Worm (Caenorhabditis elegans) whole organism, mixed stage, embryonic: Measurements from ENCODE around the gene F22F1.3.

ENCODE experiments used
- M03D4.4 ChIP-seq: sonication (generic microtip); optimal IDR thresholded peaks from 2 replicates; lab custom pipeline; 2017; ENCODE audit warnings: mild to moderate bottlenecking, missing genetic modification characterization, missing compliant biosample characterization
- bed-3 ChIP-seq: fragments of 200-800 bp; sonication (Bioruptor generic); optimal IDR thresholded peaks from 3 replicates; lab custom pipeline; 2018; ENCODE audit warnings: mild to moderate bottlenecking, missing genetic modification characterization, moderate library complexity, missing compliant biosample characterization
- blmp-1 ChIP-seq: fragments of 150-350 bp; optimal IDR thresholded peaks from 2 replicates; lab custom pipeline; 2014; ENCODE audit warnings: missing biosample characterization, missing genetic modification characterization
- ceh-39 ChIP-seq: fragments of 150-350 bp; optimal IDR thresholded peaks from 2 replicates; lab custom pipeline; 2014; ENCODE audit warnings: missing biosample characterization, missing genetic modification characterization
- ceh-43 ChIP-seq: fragments of 200-800 bp; sonication (Bioruptor generic); optimal IDR thresholded peaks from 2 replicates; lab custom pipeline; 2018; ENCODE audit warnings: mild to moderate bottlenecking, missing genetic modification characterization, moderate library complexity, missing compliant biosample characterization
- ceh-83 ChIP-seq: fragments of 200-800 bp; sonication (Bioruptor generic); optimal IDR thresholded peaks from 2 replicates; lab custom pipeline; 2018; ENCODE audit warnings: mild to moderate bottlenecking, missing genetic modification characterization, missing compliant biosample characterization
- ces-1 ChIP-seq: fragments of 150-350 bp; optimal IDR thresholded peaks from 2 replicates; lab custom pipeline; 2014; ENCODE audit warnings: missing biosample characterization, missing genetic modification reagents, missing genetic modification characterization
- cnd-1 ChIP-seq: fragments of 200-800 bp; sonication (Bioruptor generic); optimal IDR thresholded peaks from 2 replicates; lab custom pipeline; 2018; ENCODE audit warnings: mild to moderate bottlenecking, missing genetic modification characterization, missing compliant biosample characterization
- drap-1 ChIP-seq: fragments of 200-800 bp; sonication (Bioruptor generic); optimal IDR thresholded peaks from 3 replicates; lab custom pipeline; 2018; ENCODE audit warnings: mild to moderate bottlenecking, missing genetic modification characterization, missing compliant biosample characterization
- elt-3 ChIP-seq: fragments of 150-350 bp; optimal IDR thresholded peaks from 2 replicates; lab custom pipeline; 2014; ENCODE audit warnings: missing biosample characterization, missing genetic modification characterization
- flh-1 ChIP-seq: fragments of 200-800 bp; sonication (Bioruptor generic); optimal IDR thresholded peaks from 2 replicates; lab custom pipeline; 2018; ENCODE audit warnings: mild to moderate bottlenecking, missing genetic modification characterization, moderate library complexity, missing compliant biosample characterization
- hlh-1 ChIP-seq: fragments of 150-350 bp; optimal IDR thresholded peaks from 2 replicates; lab custom pipeline; 2014; ENCODE audit warnings: missing biosample characterization, missing genetic modification reagents, missing genetic modification characterization
- lin-13 ChIP-seq: fragments of 150-350 bp; optimal IDR thresholded peaks from 2 replicates; lab custom pipeline; 2014; ENCODE audit warnings: missing biosample characterization, missing genetic modification characterization
- lin-32 ChIP-seq: fragments of 200-800 bp; sonication (Bioruptor generic); optimal IDR thresholded peaks from 2 replicates; lab custom pipeline; 2018; ENCODE audit warnings: mild to moderate bottlenecking, missing genetic modification characterization, missing compliant biosample characterization
- lsy-2 ChIP-seq: fragments of 150-350 bp; optimal IDR thresholded peaks from 2 replicates; lab custom pipeline; 2014; ENCODE audit warnings: missing biosample characterization, missing genetic modification characterization
- mep-1 ChIP-seq: fragments of 150-350 bp; optimal IDR thresholded peaks from 2 replicates; lab custom pipeline; 2017; ENCODE audit warnings: missing biosample characterization, missing genetic modification reagents, missing genetic modification characterization, inconsistent platforms
- mls-2 ChIP-seq: sonication (generic microtip); optimal IDR thresholded peaks from 2 replicates; lab custom pipeline; 2016; ENCODE audit warnings: mild to moderate bottlenecking, missing genetic modification characterization, moderate library complexity, missing compliant biosample characterization
- nhr-2 ChIP-seq: fragments of 150-350 bp; optimal IDR thresholded peaks from 2 replicates; lab custom pipeline; 2014; ENCODE audit warnings: missing biosample characterization, missing genetic modification characterization
- pha-4 ChIP-seq: fragments of 150-350 bp; optimal IDR thresholded peaks from 2 replicates; lab custom pipeline; 2018; ENCODE audit warnings: missing biosample characterization, missing genetic modification reagents, missing genetic modification characterization
- sem-2 ChIP-seq: fragments of 200-800 bp; sonication (Bioruptor generic); optimal IDR thresholded peaks from 2 replicates; lab custom pipeline; 2018; ENCODE audit warnings: mild to moderate bottlenecking, missing genetic modification characterization, missing compliant biosample characterization
- snpc-4 ChIP-seq: fragments of 150-350 bp; optimal IDR thresholded peaks from 2 replicates; lab custom pipeline; 2014; ENCODE audit warnings: missing biosample characterization, missing genetic modification characterization
- sptf-1 ChIP-seq: sonication (generic microtip); optimal IDR thresholded peaks from 2 replicates; lab custom pipeline; 2017; ENCODE audit warnings: mild to moderate bottlenecking, missing genetic modification characterization, moderate library complexity, missing compliant biosample characterization
- unc-120 ChIP-seq: sonication (generic microtip); optimal IDR thresholded peaks from 2 replicates; lab custom pipeline; 2017; ENCODE audit warnings: missing genetic modification characterization, missing compliant biosample characterization; ENCODE audit not compliant: poor library complexity, severe bottlenecking
- unc-39 ChIP-seq: fragments of 150-350 bp; optimal IDR thresholded peaks from 2 replicates; lab custom pipeline; 2014; ENCODE audit warnings: missing biosample characterization, missing genetic modification characterization
- unc-62 ChIP-seq: fragments of 150-350 bp; optimal IDR thresholded peaks from 2 replicates; lab custom pipeline; 2014; ENCODE audit warnings: missing biosample characterization, missing genetic modification reagents, missing genetic modification characterization
- zip-8 ChIP-seq: fragments of 150-350 bp; optimal IDR thresholded peaks from 2 replicates; lab custom pipeline; 2014; ENCODE audit warnings: missing biosample characterization, missing genetic modification characterization
- ztf-11 ChIP-seq: fragments of 150-350 bp; optimal IDR thresholded peaks from 2 replicates; lab custom pipeline; 2014; ENCODE audit warnings: missing biosample characterization, missing genetic modification characterization

F22F1.3 gene

DNA sequence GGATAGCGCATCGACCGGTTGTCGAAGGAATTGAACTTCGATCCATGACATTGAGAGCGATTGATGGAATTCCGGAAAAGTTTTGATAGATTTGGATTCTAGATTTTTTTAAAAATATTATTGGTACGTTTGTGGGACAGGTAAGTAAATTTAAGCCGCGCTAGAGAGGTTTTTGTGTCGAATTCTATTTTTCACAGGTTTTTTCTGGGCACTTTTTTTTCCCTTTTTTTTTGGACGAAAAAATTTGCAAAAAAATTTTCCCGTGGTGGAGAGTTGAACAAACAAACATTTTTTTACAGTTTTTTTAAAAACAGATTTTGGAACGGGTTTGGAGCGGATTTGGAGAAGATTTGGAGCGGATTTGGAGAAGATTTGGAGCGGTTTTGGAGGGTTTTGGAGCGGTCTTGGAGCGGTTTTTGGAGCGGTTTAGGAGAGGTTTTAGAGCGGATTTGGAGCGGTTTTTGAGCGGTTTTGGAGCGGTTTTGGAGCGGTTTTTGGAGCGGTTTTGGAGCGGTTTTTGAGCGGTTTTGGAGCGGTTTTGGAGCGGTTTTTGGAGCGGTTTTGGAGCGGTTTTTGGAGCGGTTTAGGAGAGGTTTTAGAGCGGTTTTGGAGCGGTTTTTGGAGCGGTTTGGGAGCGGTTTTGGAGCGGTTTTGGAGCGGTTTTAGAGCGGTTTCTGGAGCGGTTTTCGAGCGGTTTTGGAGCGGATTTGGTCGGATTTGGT, 18.9 kb upstream of the F22F1.3 start, which contains the start of gene C17H11.4:
C17H11.4 (minus strand) TSS at position 51 of the 722 bp plus-strand sequence.
- TF ChIP-seq mls-2 (peak; percentile 56), M03D4.4 (tag; lab: Kevin White, UChicago) (peak; percentile 32), ceh-83 (GFP tag; lab: Kevin White, UChicago) (peak; percentile 42), sptf-1 (tag; lab: Kevin White, UChicago) (peak; percentile 51)

- TF ChIP-seq lin-13 (tag; lab: Kevin White, UChicago) (no peak), drap-1 (GFP tag; lab: Kevin White, UChicago) (no peak), blmp-1 (tag; lab: Kevin White, UChicago) (no peak), sem-2 (GFP tag; lab: Kevin White, UChicago) (no peak), ztf-11 (tag; lab: Kevin White, UChicago) (no peak), unc-39 (tag; lab: Kevin White, UChicago) (no peak), bed-3 (GFP tag; lab: Kevin White, UChicago) (no peak), pha-4 (tag; lab: Kevin White, UChicago) (no peak), ceh-83 (GFP tag; lab: Kevin White, UChicago) (no peak), sptf-1 (tag; lab: Kevin White, UChicago) (no peak)
These were observed 10.7 kb upstream of the F22F1.3 start, which contains the start of gene C17H11.1 for ce11 chrX:8173610-8174009. C17H11.1 (plus strand) TSS chrX:8173910.

DNA sequence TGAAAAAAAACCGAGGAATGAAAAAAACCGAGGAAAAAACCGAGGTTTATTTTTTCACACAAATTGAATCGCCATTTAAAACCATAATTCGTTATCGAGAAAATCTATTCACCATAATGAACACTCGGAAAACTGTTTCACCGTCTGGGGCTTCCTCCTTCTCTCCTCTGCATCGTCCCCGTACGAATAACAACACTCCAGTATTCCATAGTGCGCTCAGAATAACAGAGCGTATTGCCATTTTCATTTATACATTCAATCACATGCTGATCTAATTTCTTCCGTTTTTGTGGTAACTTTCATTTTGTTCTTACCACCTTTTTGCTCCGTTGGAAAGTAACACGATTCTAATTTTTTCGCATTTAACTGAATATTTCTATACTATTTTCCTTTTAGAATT, 6.7 kb upstream of the F22F1.3 start, which contains the start of gene C17H11.2:
C17H11.2 (plus strand) TSS at position 397 of the 400 bp plus-strand sequence.
- TF ChIP-seq ces-1 (GFP tag; lab: Kevin White, UChicago) (peak; percentile 46), zip-8 (tag; lab: Kevin White, UChicago) (no peak), unc-62 (GFP tag; lab: Kevin White, UChicago) (no peak)

DNA sequence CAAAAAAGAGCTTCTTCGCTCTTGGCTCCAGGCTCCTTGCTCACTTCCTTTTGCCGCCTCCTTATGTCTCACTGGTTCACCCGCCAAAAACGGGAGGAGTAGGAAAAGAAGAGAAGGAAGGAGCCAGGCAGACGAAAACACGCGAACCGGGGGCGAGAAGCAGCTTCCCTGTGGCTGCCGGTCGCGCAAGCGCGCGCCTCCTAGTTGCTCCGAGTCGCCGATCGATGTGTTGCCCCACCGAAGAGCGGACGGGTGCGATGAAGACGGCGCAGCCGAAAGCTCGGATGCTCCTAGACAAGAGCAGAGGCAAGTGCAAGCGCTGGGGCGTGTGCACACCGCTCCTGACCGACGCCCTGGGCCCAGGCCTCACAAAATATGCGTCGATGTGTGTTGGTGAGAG, 682 bp upstream of the F22F1.3 start:
- TF ChIP-seq mls-2 (peak; percentile 52), sptf-1 (tag; lab: Kevin White, UChicago) (peak; percentile 63), M03D4.4 (tag; lab: Kevin White, UChicago) (peak; percentile 28), ceh-43 (GFP tag; lab: Kevin White, UChicago) (no peak)

DNA sequence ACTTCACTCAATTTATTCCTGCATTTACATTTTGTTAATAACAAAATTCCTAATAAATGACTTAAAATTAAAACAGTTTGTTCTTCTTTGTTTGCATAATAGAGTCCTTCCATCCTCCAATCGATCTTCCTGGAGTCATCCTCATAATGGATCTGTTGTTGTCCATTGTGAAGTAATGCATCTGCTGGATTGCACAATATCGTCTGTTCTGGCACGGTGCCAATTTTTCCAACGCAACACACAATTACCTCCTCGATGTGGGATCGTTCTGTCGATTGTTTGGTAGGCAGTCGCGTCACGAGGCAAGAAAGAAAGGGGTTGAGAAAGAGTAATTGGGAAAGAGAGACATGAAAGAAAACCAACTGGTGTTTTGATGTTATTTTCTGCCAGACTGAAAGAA, 2.9 kb downstream of the F22F1.3 start:
- TF ChIP-seq lin-32 (no peak), mep-1 (peak; percentile 56), blmp-1 (tag; lab: Kevin White, UChicago) (no peak), ceh-39 (tag; lab: Kevin White, UChicago) (peak; percentile 70), cnd-1 (tag; lab: Kevin White, UChicago) (peak; percentile 52), unc-120 (no peak), flh-1 (GFP tag; lab: Kevin White, UChicago) (no peak), lsy-2 (tag; lab: Kevin White, UChicago) (no peak), pha-4 (tag; lab: Kevin White, UChicago) (no peak), ztf-11 (tag; lab: Kevin White, UChicago) (peak; percentile 20), ceh-43 (GFP tag; lab: Kevin White, UChicago) (peak; percentile 14), zip-8 (tag; lab: Kevin White, UChicago) (peak; percentile 47), sptf-1 (tag; lab: Kevin White, UChicago) (no peak), hlh-1 (tag; lab: Kevin White, UChicago) (peak; percentile 3), snpc-4 (no peak), lin-13 (tag; lab: Kevin White, UChicago) (no peak), nhr-2 (tag; lab: Kevin White, UChicago) (peak; percentile 72)

DNA sequence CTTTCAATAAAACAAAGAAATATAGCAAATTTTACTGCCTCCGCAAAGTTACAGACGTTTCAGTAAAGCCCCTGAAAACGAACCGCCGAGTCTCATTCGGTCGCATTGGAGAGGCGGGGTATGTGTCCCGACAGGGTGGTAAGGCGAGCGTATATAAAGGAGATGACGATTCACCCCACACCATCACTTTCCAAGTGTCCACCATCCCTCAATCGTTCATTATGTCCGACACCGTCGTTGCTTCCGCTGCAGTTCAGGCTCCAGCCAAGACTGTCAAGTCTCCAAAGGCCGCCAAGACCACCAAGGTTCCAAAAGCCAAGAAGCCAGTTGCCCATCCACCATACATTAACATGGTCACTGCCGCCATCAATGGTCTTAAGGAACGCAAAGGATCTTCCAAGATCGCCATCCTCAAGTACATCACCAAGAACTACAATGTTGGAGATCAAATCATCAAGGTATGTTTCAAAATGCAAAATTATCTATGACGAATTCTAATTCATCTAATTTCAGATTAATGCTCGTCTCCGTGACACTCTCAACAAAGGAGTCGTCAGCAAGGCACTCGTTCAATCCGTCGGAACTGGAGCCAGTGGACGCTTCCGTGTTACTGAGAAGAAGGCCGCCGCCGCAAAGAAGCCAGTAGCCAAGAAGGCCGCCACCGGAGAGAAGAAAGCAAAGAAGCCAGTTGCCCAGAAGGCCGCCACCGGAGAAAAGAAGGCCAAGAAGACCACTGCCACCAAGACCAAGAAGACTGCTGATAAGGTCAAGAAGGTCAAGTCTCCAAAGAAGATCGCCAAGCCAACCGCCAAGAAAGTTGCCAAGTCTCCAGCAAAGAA, 3.7 kb downstream of the F22F1.3 start, which contains the start of gene hil-3:
hil-3 (plus strand) TSS at position 195 of the 839 bp plus-strand sequence.
- peak; percentile 40 for TF ChIP-seq ztf-11 (tag; lab: Kevin White, UChicago)
- TF ChIP-seq mep-1 = peak; percentile 76
- TF ChIP-seq lin-13 (tag; lab: Kevin White, UChicago) = peak; percentile 75
- peak; percentile 64 for TF ChIP-seq ceh-83 (GFP tag; lab: Kevin White, UChicago)
- peak; percentile 11 for TF ChIP-seq lsy-2 (tag; lab: Kevin White, UChicago)
- no peak for TF ChIP-seq ceh-39 (tag; lab: Kevin White, UChicago)
- no peak for TF ChIP-seq elt-3 (tag; lab: Kevin White, UChicago)
- TF ChIP-seq sem-2 (GFP tag; lab: Kevin White, UChicago) = peak; percentile 26
- TF ChIP-seq zip-8 (tag; lab: Kevin White, UChicago) = no peak
- TF ChIP-seq pha-4 (tag; lab: Kevin White, UChicago) = peak; percentile 34
- peak; percentile 48 for TF ChIP-seq cnd-1 (tag; lab: Kevin White, UChicago)
